Worm (Caenorhabditis elegans): Measurements from ENCODE around the gene twk-2.

- TF ChIP-seq lin-39 (tag; optimal IDR thresholded peaks at IDR 0.05) (no peak), nhr-23 (tag; optimal IDR thresholded peaks at IDR 0.05) (no peak), aly-2 (tag; optimal IDR thresholded peaks at IDR 0.05) (no peak), nhr-77 (tag; optimal IDR thresholded peaks at IDR 0.05) (no peak), egl-27 (tag; optimal IDR thresholded peaks at IDR 0.05) (no peak), skn-1 (tag; optimal IDR thresholded peaks at IDR 0.05) (no peak), pha-4 (tag; optimal IDR thresholded peaks at IDR 0.05) (peak; percentile 31), fos-1 (tag; optimal IDR thresholded peaks at IDR 0.05) (no peak), nhr-28 (tag; optimal IDR thresholded peaks at IDR 0.05) (no peak)
Measured at ce11 chrII:4468897-4469459, 16.0 kb upstream of the twk-2 start.
